Worm (Caenorhabditis elegans) whole organism, young adult: Measurements from ENCODE around the gene R02E4.3.
A peak's percentile ranks its signal among the peaks of the same experiment; 100 is the strongest.

ENCODE experiments used
- B0035.1 ChIP-seq: sonication (generic microtip); optimal IDR thresholded peaks from 2 replicates; lab custom pipeline; 2016; ENCODE audit warnings: missing genetic modification characterization, mild to moderate bottlenecking, missing compliant biosample characterization, missing genotype, missing genetic modification reagents
- B0336.3 ChIP-seq: fragments of 200-800 bp; sonication (Bioruptor generic); IDR thresholded peaks from 2 replicates; pipeline ENCODE4 v1.3.6; 2022; ENCODE audit warnings: missing genetic modification characterization, missing compliant biosample characterization
- D2030.7 ChIP-seq: fragments of 200-800 bp; sonication (Bioruptor generic); IDR thresholded peaks from 2 replicates; pipeline ENCODE4 v1.3.6; 2022; ENCODE audit warnings: missing genetic modification reagents, missing genetic modification characterization, missing compliant biosample characterization
- F23B12.7 ChIP-seq: sonication (generic microtip); optimal IDR thresholded peaks from 2 replicates; lab custom pipeline; 2017; ENCODE audit warnings: missing genetic modification characterization, mild to moderate bottlenecking, missing compliant biosample characterization, antibody characterized with exemption, moderate library complexity; ENCODE audit not compliant: insufficient read depth
- F57A8.1 ChIP-seq: fragments of 200-800 bp; sonication (Bioruptor generic); optimal IDR thresholded peaks from 2 replicates; lab custom pipeline; 2018; ENCODE audit warnings: mild to moderate bottlenecking, missing genetic modification characterization, moderate library complexity, missing compliant biosample characterization
- K11D2.4 ChIP-seq: fragments of 200-800 bp; sonication (Bioruptor generic); IDR thresholded peaks from 2 replicates; pipeline ENCODE4 v1.3.6; 2022; ENCODE audit warnings: missing genetic modification reagents, missing genetic modification characterization, missing compliant biosample characterization
- T07F8.4 ChIP-seq: sonication (generic microtip); optimal IDR thresholded peaks from 2 replicates; lab custom pipeline; 2016; ENCODE audit warnings: mild to moderate bottlenecking, missing genetic modification characterization, moderate library complexity, missing compliant biosample characterization
- Y53F4B.3 ChIP-seq: fragments of 200-800 bp; sonication (Bioruptor generic); IDR thresholded peaks from 2 replicates; pipeline ENCODE4 v1.3.6; 2022; ENCODE audit warnings: missing genetic modification reagents, missing genetic modification characterization, missing compliant biosample characterization
- Y79H2A.3 ChIP-seq: fragments of 200-800 bp; sonication (Bioruptor generic); conservative IDR thresholded peaks from 2 replicates; pipeline ENCODE4 v1.3.6; 2022; ENCODE audit warnings: missing genetic modification reagents, missing genetic modification characterization, missing compliant biosample characterization
- aptf-2 ChIP-seq: fragments of 200-800 bp; sonication (Bioruptor generic); conservative IDR thresholded peaks from 2 replicates; pipeline ENCODE4 v1.3.6; 2022; ENCODE audit warnings: missing genetic modification reagents, missing genetic modification characterization, missing compliant biosample characterization
- atf-7 ChIP-seq: sonication (generic microtip); optimal IDR thresholded peaks from 2 replicates; lab custom pipeline; 2017; ENCODE audit warnings: mild to moderate bottlenecking, missing genetic modification characterization, missing compliant biosample characterization
- athp-1 ChIP-seq: sonication (generic microtip); optimal IDR thresholded peaks from 2 replicates; lab custom pipeline; 2017; ENCODE audit warnings: mild to moderate bottlenecking, missing genetic modification characterization, missing compliant biosample characterization
- bed-2 ChIP-seq: fragments of 200-800 bp; sonication (Bioruptor generic); IDR thresholded peaks from 2 replicates; pipeline ENCODE4 v1.3.6; 2022; ENCODE audit warnings: missing genetic modification reagents, missing genetic modification characterization, missing compliant biosample characterization
- cebp-1 ChIP-seq, 2 experiments: fragments of 200-800 bp in 1 of 2; sonication (Bioruptor generic) in 1 of 2; sonication (generic microtip) in 1 of 2; IDR thresholded peaks in 1 of 2; optimal IDR thresholded peaks in 1 of 2; 2 replicates each; pipeline versions ENCODE4 v1.3.6 to Lab custom; 2017 to 2022; ENCODE audit warnings: missing compliant biosample characterization in 2 of 2, missing genetic modification characterization in 2 of 2, mild to moderate bottlenecking in 1 of 2, missing genetic modification reagents in 1 of 2, moderate library complexity in 1 of 2
- ceh-91 ChIP-seq: fragments of 200-800 bp; sonication (Bioruptor generic); IDR thresholded peaks from 2 replicates; pipeline ENCODE4 v1.3.6; 2022; ENCODE audit warnings: missing genetic modification reagents, missing genetic modification characterization, missing compliant biosample characterization
- dpff-1 ChIP-seq: sonication (generic microtip); optimal IDR thresholded peaks from 2 replicates; lab custom pipeline; 2017; ENCODE audit warnings: mild to moderate bottlenecking, missing genetic modification characterization, missing compliant biosample characterization
- dpl-1 ChIP-seq: fragments of 150-350 bp; optimal IDR thresholded peaks from 2 replicates; lab custom pipeline; 2014; ENCODE audit warnings: missing biosample characterization, missing genetic modification reagents, missing genetic modification characterization
- efl-1 ChIP-seq: fragments of 150-350 bp; optimal IDR thresholded peaks from 2 replicates; lab custom pipeline; 2014; ENCODE audit warnings: missing biosample characterization, missing genetic modification reagents, missing genetic modification characterization
- egl-44 ChIP-seq: fragments of 200-800 bp; sonication (Bioruptor generic); IDR thresholded peaks from 2 replicates; pipeline ENCODE4 v1.3.6; 2022; ENCODE audit warnings: missing genetic modification reagents, missing genetic modification characterization, missing compliant biosample characterization
- fkh-3 ChIP-seq: sonication (generic microtip); optimal IDR thresholded peaks from 2 replicates; lab custom pipeline; 2016; ENCODE audit warnings: mild to moderate bottlenecking, missing genetic modification characterization, missing compliant biosample characterization
- gei-17 ChIP-seq: fragments of 200-800 bp; sonication (Bioruptor generic); optimal IDR thresholded peaks from 2 replicates; lab custom pipeline; 2018; ENCODE audit warnings: mild to moderate bottlenecking, missing genetic modification characterization, missing compliant biosample characterization
- hmg-20 ChIP-seq: fragments of 200-800 bp; sonication (Bioruptor generic); IDR thresholded peaks from 2 replicates; pipeline ENCODE4 v1.3.6; 2022; ENCODE audit warnings: missing genetic modification reagents, missing genetic modification characterization, missing compliant biosample characterization
- hrde-1 ChIP-seq: sonication (generic microtip); optimal IDR thresholded peaks from 2 replicates; lab custom pipeline; 2016; ENCODE audit warnings: missing genetic modification characterization, mild to moderate bottlenecking, missing compliant biosample characterization, moderate library complexity, missing genotype, missing genetic modification reagents, borderline replicate concordance
- lin-26 ChIP-seq: fragments of 200-800 bp; sonication (Bioruptor generic); IDR thresholded peaks from 2 replicates; pipeline ENCODE4 v1.3.6; 2022; ENCODE audit warnings: missing genetic modification reagents, missing genetic modification characterization, missing compliant biosample characterization
- mes-4 ChIP-seq: sonication (generic microtip); optimal IDR thresholded peaks from 2 replicates; lab custom pipeline; 2016; ENCODE audit warnings: missing genotype, missing genetic modification characterization, missing compliant biosample characterization
- nfyb-1 ChIP-seq: fragments of 200-800 bp; sonication (Bioruptor generic); IDR thresholded peaks from 2 replicates; pipeline ENCODE4 v1.3.6; 2022; ENCODE audit warnings: missing genetic modification reagents, missing genetic modification characterization, missing compliant biosample characterization
- nhr-80 ChIP-seq: sonication (generic microtip); optimal IDR thresholded peaks from 2 replicates; lab custom pipeline; 2016; ENCODE audit warnings: missing genetic modification characterization, missing compliant biosample characterization
- nhr-90 ChIP-seq: sonication (generic microtip); optimal IDR thresholded peaks from 2 replicates; lab custom pipeline; 2016; ENCODE audit warnings: missing genotype, mild to moderate bottlenecking, missing genetic modification characterization, missing compliant biosample characterization
- pbrm-1 ChIP-seq: fragments of 200-800 bp; sonication (Bioruptor generic); IDR thresholded peaks from 2 replicates; pipeline ENCODE4 v1.3.6; 2022; ENCODE audit warnings: missing genetic modification reagents, missing genetic modification characterization, missing compliant biosample characterization
- rcor-1 ChIP-seq: fragments of 200-800 bp; sonication (Bioruptor generic); IDR thresholded peaks from 2 replicates; pipeline ENCODE4 v1.3.6; 2022; ENCODE audit warnings: missing genetic modification reagents, missing genetic modification characterization, missing compliant biosample characterization
- rec-8 ChIP-seq, 2 experiments: sonication (generic microtip); optimal IDR thresholded peaks; 2 replicates each; lab custom pipeline; 2016; ENCODE audit warnings: mild to moderate bottlenecking in 2 of 2, missing genetic modification characterization in 2 of 2, missing genetic modification reagents in 2 of 2, missing genotype in 2 of 2, missing biosample characterization in 1 of 2, missing compliant biosample characterization in 1 of 2, moderate library complexity in 1 of 2
- repo-1 ChIP-seq: sonication (generic microtip); optimal IDR thresholded peaks from 2 replicates; lab custom pipeline; 2017; ENCODE audit warnings: mild to moderate bottlenecking, missing genetic modification characterization, missing compliant biosample characterization
- sdz-38 ChIP-seq: sonication (generic microtip); optimal IDR thresholded peaks from 2 replicates; lab custom pipeline; 2016; ENCODE audit warnings: missing genotype, missing genetic modification characterization, missing compliant biosample characterization
- sea-2 ChIP-seq: fragments of 200-800 bp; sonication (Bioruptor generic); IDR thresholded peaks from 2 replicates; pipeline ENCODE4 v1.3.6; 2022; ENCODE audit warnings: missing genetic modification characterization, missing compliant biosample characterization
- snpc-1.1 ChIP-seq: sonication (generic microtip); optimal IDR thresholded peaks from 2 replicates; lab custom pipeline; 2017; ENCODE audit warnings: missing genetic modification characterization, mild to moderate bottlenecking, missing compliant biosample characterization, antibody characterized with exemption, moderate library complexity, missing genotype, missing genetic modification reagents; ENCODE audit not compliant: insufficient read depth
- snpc-3.4 ChIP-seq: sonication (generic microtip); optimal IDR thresholded peaks from 2 replicates; lab custom pipeline; 2017; ENCODE audit warnings: missing genetic modification characterization, mild to moderate bottlenecking, missing compliant biosample characterization, antibody characterized with exemption, moderate library complexity, missing genotype, missing genetic modification reagents
- snpc-4 ChIP-seq, 5 experiments: fragments of 150-350 bp in 1 of 5; sonication (generic microtip) in 4 of 5; optimal IDR thresholded peaks; 2 replicates each; lab custom pipeline; 2014 to 2018; ENCODE audit warnings: missing genetic modification characterization in 5 of 5, missing biosample characterization in 3 of 5, antibody characterized with exemption in 2 of 5, mild to moderate bottlenecking in 2 of 5, missing compliant biosample characterization in 2 of 5, missing genotype in 2 of 5, moderate library complexity in 2 of 5, missing genetic modification reagents in 1 of 5
- tbx-9 ChIP-seq: sonication (generic microtip); optimal IDR thresholded peaks from 2 replicates; lab custom pipeline; 2016; ENCODE audit warnings: borderline replicate concordance, missing genetic modification characterization, inconsistent platforms, missing compliant biosample characterization
- unc-130 ChIP-seq: sonication (generic microtip); optimal IDR thresholded peaks from 2 replicates; lab custom pipeline; 2016; ENCODE audit warnings: missing genetic modification reagents, missing genetic modification characterization, missing compliant biosample characterization
- zfh-2 ChIP-seq: fragments of 200-800 bp; sonication (Bioruptor generic); conservative IDR thresholded peaks from 2 replicates; pipeline ENCODE4 v1.3.6; 2022; ENCODE audit warnings: missing genetic modification reagents, missing genetic modification characterization, missing compliant biosample characterization
- ztf-25 ChIP-seq: fragments of 200-800 bp; sonication (Bioruptor generic); IDR thresholded peaks from 2 replicates; pipeline ENCODE4 v1.3.6; 2022; ENCODE audit warnings: missing genetic modification reagents, missing genetic modification characterization, missing compliant biosample characterization
- ztf-26 ChIP-seq: sonication (generic microtip); optimal IDR thresholded peaks from 2 replicates; lab custom pipeline; 2017; ENCODE audit warnings: missing genetic modification characterization, missing compliant biosample characterization

R02E4.3 gene

DNA sequence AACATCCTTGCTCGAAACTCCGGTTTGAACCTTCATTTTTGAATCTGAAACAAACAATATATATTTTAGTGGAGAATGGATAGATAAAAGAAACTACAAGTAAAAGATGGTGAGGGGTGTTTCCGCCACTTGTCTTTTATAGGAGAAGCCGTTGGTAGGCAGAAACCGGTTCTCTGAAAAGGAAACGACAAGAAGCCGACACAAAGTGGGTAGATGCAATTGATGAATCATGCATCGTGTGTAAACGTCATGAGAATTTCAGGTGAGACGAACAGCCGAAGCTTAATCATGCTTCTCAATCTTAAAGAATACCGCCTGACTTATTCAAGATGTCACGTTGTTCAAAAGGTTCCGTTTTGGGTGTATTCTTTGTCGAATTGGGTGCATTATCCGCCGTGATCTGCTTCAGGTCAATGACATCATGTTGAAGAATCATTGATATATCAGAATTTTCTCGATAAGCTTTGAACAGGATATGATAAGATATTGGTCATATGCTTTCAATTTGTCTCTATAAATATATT, at the start of gene R02E4.3:
R02E4.3 (minus strand) TSS at position 51 of the 524 bp plus-strand sequence.
- TF ChIP-seq rcor-1 (GFP tag; lab: Robert Waterston, UW), result no peak
- TF ChIP-seq D2030.7 (GFP tag; lab: Robert Waterston, UW), result no peak
- no peak for TF ChIP-seq atf-7
- TF ChIP-seq B0035.1, result no peak
- TF ChIP-seq pbrm-1 (GFP tag; lab: Robert Waterston, UW), result no peak
- no peak for TF ChIP-seq lin-26 (GFP tag; lab: Robert Waterston, UW)
- no peak for TF ChIP-seq nhr-80 (tag; lab: Kevin White, UChicago)
- no peak for TF ChIP-seq nhr-90 (tag; lab: Kevin White, UChicago)
- no peak for TF ChIP-seq snpc-3.4 (tag; lab: Kevin White, UChicago)
- TF ChIP-seq Y79H2A.3 (GFP tag; lab: Robert Waterston, UW), result no peak
- TF ChIP-seq, all 124 proteins: peak for 0

DNA sequence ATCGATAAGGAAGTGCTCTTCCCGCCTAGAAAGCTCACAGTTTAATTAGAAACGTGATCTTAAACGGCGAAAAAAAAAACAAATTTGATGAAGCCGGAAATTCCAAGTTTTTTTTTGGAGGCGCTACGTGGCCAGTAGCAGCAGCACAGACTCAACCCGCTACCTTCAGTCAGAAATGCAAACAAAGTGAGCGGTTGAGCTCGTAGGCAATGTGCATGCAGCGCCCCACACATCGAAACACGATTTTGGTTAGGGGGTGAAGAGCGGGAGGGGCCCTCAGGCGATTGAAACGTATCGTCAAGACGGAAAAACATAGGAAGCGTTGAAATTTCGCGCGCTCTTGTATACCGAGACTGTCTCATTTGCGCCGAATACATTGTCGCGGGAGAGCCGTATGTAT, 49.3 kb upstream of the R02E4.3 start:
- TF ChIP-seq bed-2 (GFP tag; lab: Robert Waterston, UW) (no peak), zfh-2 (peak; percentile 45; the same call in 1 of the 2 replicates), snpc-4 (GFP tag; optimal IDR thresholded peaks at IDR 0.05; lab: Kevin White, UChicago) (no peak), snpc-4 (tag; optimal IDR thresholded peaks at IDR 0.05; lab: Kevin White, UChicago) (no peak), B0035.1 (no peak), ztf-25 (GFP tag; lab: Robert Waterston, UW) (no peak), lin-26 (GFP tag; lab: Robert Waterston, UW) (no peak), hrde-1 (tag; lab: Kevin White, UChicago) (no peak), egl-44 (GFP tag; lab: Robert Waterston, UW) (no peak)

DNA sequence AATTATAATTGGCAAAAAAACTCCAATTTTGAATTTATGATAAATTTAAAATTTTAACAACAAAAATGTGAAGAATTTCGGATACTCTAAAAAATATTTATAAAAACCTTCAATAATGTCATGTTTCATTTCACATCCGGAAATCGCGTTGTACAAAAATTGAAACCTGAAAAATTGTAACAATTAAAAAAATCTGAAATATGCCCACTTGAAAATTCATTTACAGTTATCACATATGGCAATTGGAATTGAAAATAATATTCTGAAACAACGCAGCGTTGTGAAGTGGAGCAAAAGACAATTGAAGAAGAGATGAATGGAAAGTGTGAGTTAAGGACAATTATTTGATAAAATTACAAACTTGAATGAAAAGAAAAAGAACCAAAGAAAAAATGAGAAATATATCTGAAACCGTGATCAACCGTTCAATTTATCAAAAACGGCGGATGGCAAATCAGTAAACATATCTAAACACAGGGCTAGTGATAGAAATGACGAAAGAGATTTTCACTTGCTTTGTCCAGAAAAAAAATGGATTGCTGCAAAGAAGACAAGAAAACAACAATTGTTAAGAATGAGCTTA, 46.6 kb upstream of the R02E4.3 start:
- TF ChIP-seq B0336.3 (GFP tag; lab: Robert Waterston, UW) (peak; percentile 5; the same call in 1 of the 2 replicates), fkh-3 (no peak), F23B12.7 (tag; lab: Kevin White, UChicago) (no peak), snpc-1.1 (tag; lab: Kevin White, UChicago) (no peak), pbrm-1 (GFP tag; lab: Robert Waterston, UW) (0 out of 2 replicates have a peak, but pooled peaks have one; percentile 15), hmg-20 (no peak), unc-130 (GFP tag; lab: Kevin White, UChicago) (no peak), egl-44 (GFP tag; lab: Robert Waterston, UW) (no peak), rec-8 (tag; optimal IDR thresholded peaks at IDR 0.05; lab: Kevin White, UChicago) (no peak), K11D2.4 (GFP tag; lab: Robert Waterston, UW) (no peak), gei-17 (GFP tag; lab: Kevin White, UChicago) (no peak), sea-2 (GFP tag; lab: Robert Waterston, UW) (no peak), athp-1 (tag; lab: Kevin White, UChicago) (no peak), dpff-1 (tag; lab: Kevin White, UChicago) (peak; percentile 49), ceh-91 (GFP tag; lab: Robert Waterston, UW) (no peak), mes-4 (tag; lab: Kevin White, UChicago) (no peak), aptf-2 (GFP tag; lab: Robert Waterston, UW) (no peak), efl-1 (GFP tag; lab: Kevin White, UChicago) (no peak), repo-1 (tag; lab: Kevin White, UChicago) (peak; percentile 69), T07F8.4 (tag; lab: Kevin White, UChicago) (no peak), dpl-1 (GFP tag; lab: Kevin White, UChicago) (no peak), hrde-1 (tag; lab: Kevin White, UChicago) (no peak), ztf-26 (tag; lab: Kevin White, UChicago) (peak; percentile 31), nfyb-1 (GFP tag; lab: Robert Waterston, UW) (no peak; the same call in 1 of the 2 replicates), cebp-1 (GFP tag; IDR thresholded peaks at IDR 0.05; lab: Robert Waterston, UW) (no peak), cebp-1 (tag; optimal IDR thresholded peaks at IDR 0.05; lab: Kevin White, UChicago) (peak; percentile 39), tbx-9 (no peak), F57A8.1 (GFP tag; lab: Kevin White, UChicago) (no peak), Y53F4B.3 (no peak), sdz-38 (tag; lab: Kevin White, UChicago) (no peak), nhr-90 (tag; lab: Kevin White, UChicago) (no peak)
